Fruit fly (Drosophila melanogaster) whole organism, embryonic: ENCODE results near the gene Jhbp16.

Experiments
- B-H2 ChIP-seq: fragments of 200-800 bp; sonication (Bioruptor generic); optimal IDR thresholded peaks from 2 replicates; lab custom pipeline; 2018; ENCODE audit warnings: missing biosample characterization, mild to moderate bottlenecking, missing genetic modification characterization
- CG11723 ChIP-seq: fragments of 200-800 bp; sonication (Bioruptor generic); optimal IDR thresholded peaks from 2 replicates; lab custom pipeline; 2017; ENCODE audit warnings: missing biosample characterization, mild to moderate bottlenecking, missing genetic modification characterization
- CG12744 ChIP-seq: fragments of 200-800 bp; sonication (Bioruptor generic); optimal IDR thresholded peaks from 2 replicates; lab custom pipeline; 2016; ENCODE audit warnings: missing biosample characterization, missing genetic modification characterization
- CG13424 ChIP-seq: fragments of 200-800 bp; sonication (Bioruptor generic); optimal IDR thresholded peaks from 2 replicates; lab custom pipeline; 2019; ENCODE audit warnings: missing biosample characterization, mild to moderate bottlenecking, missing genetic modification characterization, moderate library complexity
- CG13624 ChIP-seq: fragments of 200-800 bp; sonication (Bioruptor generic); optimal IDR thresholded peaks from 2 replicates; lab custom pipeline; 2016; ENCODE audit warnings: missing biosample characterization, missing genetic modification characterization
- CG14965 ChIP-seq: fragments of 200-800 bp; sonication (Bioruptor generic); optimal IDR thresholded peaks from 2 replicates; lab custom pipeline; 2016; ENCODE audit warnings: missing biosample characterization, missing genetic modification characterization, borderline replicate concordance
- CG1529 ChIP-seq: fragments of 200-800 bp; sonication (Bioruptor generic); optimal IDR thresholded peaks from 3 replicates; lab custom pipeline; 2018; ENCODE audit warnings: missing biosample characterization, missing genetic modification characterization
- CG16863 ChIP-seq: fragments of 200-800 bp; sonication (Bioruptor generic); optimal IDR thresholded peaks from 3 replicates; lab custom pipeline; 2016; ENCODE audit warnings: missing biosample characterization, missing genetic modification characterization
- CG17385 ChIP-seq: fragments of 200-800 bp; sonication (Bioruptor generic); optimal IDR thresholded peaks from 3 replicates; lab custom pipeline; 2018; ENCODE audit warnings: missing biosample characterization, mild to moderate bottlenecking, missing genetic modification characterization
- CG1792 ChIP-seq: fragments of 200-800 bp; sonication (Bioruptor generic); optimal IDR thresholded peaks from 2 replicates; lab custom pipeline; 2016; ENCODE audit warnings: missing biosample characterization, missing genetic modification characterization
- CG18619 ChIP-seq: fragments of 200-800 bp; sonication (Bioruptor generic); optimal IDR thresholded peaks from 3 replicates; lab custom pipeline; 2017; ENCODE audit warnings: missing biosample characterization, mild to moderate bottlenecking, missing genetic modification characterization
- CG33213 ChIP-seq: fragments of 200-800 bp; sonication (Bioruptor generic); optimal IDR thresholded peaks from 3 replicates; lab custom pipeline; 2016; ENCODE audit warnings: missing biosample characterization, missing genetic modification characterization
- CG34376 ChIP-seq: fragments of 200-800 bp; sonication (Bioruptor generic); optimal IDR thresholded peaks from 2 replicates; lab custom pipeline; 2018; ENCODE audit warnings: missing biosample characterization, mild to moderate bottlenecking, missing genetic modification characterization
- CG3995 ChIP-seq: fragments of 200-800 bp; sonication (Bioruptor generic); optimal IDR thresholded peaks from 3 replicates; lab custom pipeline; 2016; ENCODE audit warnings: missing biosample characterization, missing genetic modification characterization
- CG43689 ChIP-seq: fragments of 200-800 bp; sonication (Bioruptor generic); IDR thresholded peaks from 2 replicates; pipeline ENCODE4 v1.3.6; 2022; ENCODE audit warnings: missing biosample characterization, missing genetic modification characterization
- CG4424 ChIP-seq: fragments of 200-800 bp; sonication (Bioruptor generic); optimal IDR thresholded peaks from 3 replicates; lab custom pipeline; 2016; ENCODE audit warnings: missing biosample characterization, missing genetic modification characterization
- CG6175 ChIP-seq: fragments of 200-800 bp; sonication (Bioruptor generic); IDR thresholded peaks from 3 replicates; pipeline ENCODE4 v1.3.6; 2022; ENCODE audit warnings: missing biosample characterization, missing genetic modification characterization
- CG7271 ChIP-seq: fragments of 200-800 bp; sonication (Bioruptor generic); optimal IDR thresholded peaks from 2 replicates; lab custom pipeline; 2018; ENCODE audit warnings: missing biosample characterization, mild to moderate bottlenecking, missing genetic modification characterization, moderate library complexity
- CG9876 ChIP-seq: fragments of 200-800 bp; sonication (Bioruptor generic); optimal IDR thresholded peaks from 2 replicates; lab custom pipeline; 2016; ENCODE audit warnings: missing biosample characterization, missing genetic modification characterization
- Chrac-16 ChIP-seq: fragments of 200-800 bp; sonication (Bioruptor generic); optimal IDR thresholded peaks from 3 replicates; lab custom pipeline; 2016; ENCODE audit warnings: missing biosample characterization, missing genetic modification characterization
- Dad ChIP-seq: fragments of 200-800 bp; sonication (Bioruptor generic); optimal IDR thresholded peaks from 3 replicates; lab custom pipeline; 2016; ENCODE audit warnings: missing biosample characterization, missing genetic modification characterization
- Dek ChIP-seq: fragments of 200-800 bp; sonication (Bioruptor generic); optimal IDR thresholded peaks from 3 replicates; lab custom pipeline; 2019; ENCODE audit warnings: missing biosample characterization, mild to moderate bottlenecking, missing genetic modification characterization, moderate library complexity
- Elba2 ChIP-seq: fragments of 200-800 bp; sonication (Bioruptor generic); optimal IDR thresholded peaks from 3 replicates; lab custom pipeline; 2016; ENCODE audit warnings: missing biosample characterization, missing genetic modification characterization
- Hmx ChIP-seq: fragments of 200-800 bp; sonication (Bioruptor generic); optimal IDR thresholded peaks from 2 replicates; lab custom pipeline; 2016; ENCODE audit warnings: missing biosample characterization, missing genetic modification characterization
- Hr39 ChIP-seq: fragments of >200 bp; optimal IDR thresholded peaks from 2 replicates; lab custom pipeline; 2017
- Lhr ChIP-seq: fragments of 200-800 bp; sonication (Bioruptor generic); optimal IDR thresholded peaks from 3 replicates; lab custom pipeline; 2017; ENCODE audit warnings: mild to moderate bottlenecking, missing biosample characterization, missing genetic modification reagents, missing genetic modification characterization
- Meics ChIP-seq: fragments of 200-800 bp; sonication (Bioruptor generic); optimal IDR thresholded peaks from 2 replicates; lab custom pipeline; 2017; ENCODE audit warnings: missing biosample characterization, mild to moderate bottlenecking, missing genetic modification characterization
- Mrtf ChIP-seq: fragments of 200-800 bp; sonication (Bioruptor generic); IDR thresholded peaks from 3 replicates; pipeline ENCODE4 v1.3.6; 2022; ENCODE audit warnings: missing biosample characterization, missing genetic modification characterization
- Nf-YA ChIP-seq: fragments of 200-800 bp; sonication (Bioruptor generic); IDR thresholded peaks from 2 replicates; pipeline ENCODE4 v1.3.6; 2022; ENCODE audit warnings: missing biosample characterization, missing genetic modification characterization
- Nf-YC ChIP-seq: fragments of 200-800 bp; optimal IDR thresholded peaks from 3 replicates; lab custom pipeline; 2019; ENCODE audit warnings: missing biosample characterization, mild to moderate bottlenecking, missing genetic modification characterization, moderate library complexity
- Ravus ChIP-seq: fragments of 200-800 bp; sonication (Bioruptor generic); IDR thresholded peaks from 2 replicates; pipeline ENCODE4 v1.3.6; 2022; ENCODE audit warnings: missing biosample characterization, missing genetic modification characterization
- Trl ChIP-seq, 3 experiments: fragments of >200 bp in 2 of 3; fragments of 200-800 bp in 1 of 3; sonication (Bioruptor generic) in 1 of 3; optimal IDR thresholded peaks; 2 replicates in 1 of 3; 3 replicates in 2 of 3; lab custom pipeline; 2016 to 2017; ENCODE audit warnings: missing biosample characterization in 1 of 3, missing genetic modification characterization in 1 of 3
- bsh ChIP-seq, 2 experiments: fragments of 200-800 bp; sonication (Bioruptor generic); optimal IDR thresholded peaks; 2 replicates each; lab custom pipeline; 2017 to 2018; ENCODE audit warnings: mild to moderate bottlenecking in 2 of 2, missing biosample characterization in 2 of 2, missing genetic modification characterization in 2 of 2, moderate library complexity in 1 of 2
- btn ChIP-seq: fragments of 200-800 bp; sonication (Bioruptor generic); optimal IDR thresholded peaks from 2 replicates; lab custom pipeline; 2016; ENCODE audit warnings: missing biosample characterization, missing genetic modification characterization
- inv ChIP-seq: fragments of 200-800 bp; sonication (Bioruptor generic); IDR thresholded peaks from 2 replicates; pipeline ENCODE4 v1.3.6; 2022; ENCODE audit warnings: missing biosample characterization, missing genetic modification characterization; ENCODE audit not compliant: partially characterized antibody
- kay ChIP-seq: fragments of 200-800 bp; sonication (Bioruptor generic); optimal IDR thresholded peaks from 2 replicates; lab custom pipeline; 2016; ENCODE audit warnings: missing biosample characterization, missing genetic modification characterization
- kni ChIP-seq: fragments of 200-800 bp; sonication (Bioruptor generic); optimal IDR thresholded peaks from 3 replicates; lab custom pipeline; 2017; ENCODE audit warnings: mild to moderate bottlenecking, missing biosample characterization, missing genetic modification reagents, missing genetic modification characterization
- lab ChIP-seq: fragments of 200-800 bp; sonication (Bioruptor generic); optimal IDR thresholded peaks from 3 replicates; lab custom pipeline; 2017; ENCODE audit warnings: missing biosample characterization, missing genetic modification characterization, mild to moderate bottlenecking, moderate library complexity, missing genetic modification reagents
- luna ChIP-seq: fragments of 200-800 bp; sonication (Bioruptor generic); optimal IDR thresholded peaks from 2 replicates; lab custom pipeline; 2016; ENCODE audit warnings: missing biosample characterization, missing genetic modification characterization
- nom ChIP-seq: fragments of 200-800 bp; sonication (Bioruptor generic); optimal IDR thresholded peaks from 2 replicates; lab custom pipeline; 2017; ENCODE audit warnings: missing biosample characterization, missing genetic modification characterization, mild to moderate bottlenecking, moderate library complexity, missing genetic modification reagents
- onecut ChIP-seq: fragments of 200-800 bp; sonication (Bioruptor generic); IDR thresholded peaks from 2 replicates; pipeline ENCODE4 v1.3.6; 2022; ENCODE audit warnings: missing biosample characterization, missing genetic modification characterization
- pb ChIP-seq: fragments of 200-800 bp; sonication (Bioruptor generic); optimal IDR thresholded peaks from 3 replicates; lab custom pipeline; 2016; ENCODE audit warnings: missing biosample characterization, missing genetic modification characterization
- peb ChIP-seq: fragments of 200-800 bp; sonication (Bioruptor generic); IDR thresholded peaks from 2 replicates; pipeline ENCODE4 v1.3.6; 2022; ENCODE audit warnings: missing biosample characterization, missing genetic modification characterization
- pros ChIP-seq: fragments of 200-800 bp; sonication (Bioruptor generic); optimal IDR thresholded peaks from 3 replicates; lab custom pipeline; 2019; ENCODE audit warnings: missing biosample characterization, mild to moderate bottlenecking, missing genetic modification characterization, moderate library complexity
- psq ChIP-seq: fragments of 200-800 bp; sonication (Bioruptor generic); optimal IDR thresholded peaks from 2 replicates; lab custom pipeline; 2017; ENCODE audit warnings: missing biosample characterization, missing genetic modification characterization
- sens ChIP-seq: fragments of 200-800 bp; sonication (Bioruptor generic); peaks from one replicate; lab custom pipeline; 2016; ENCODE audit warnings: missing biosample characterization, missing genetic modification characterization
- stc ChIP-seq: fragments of 200-800 bp; sonication (Bioruptor generic); IDR thresholded peaks from 2 replicates; pipeline ENCODE4 v1.3.6; 2022; ENCODE audit warnings: missing biosample characterization, missing genetic modification characterization
- tna ChIP-seq: fragments of 200-800 bp; sonication (Bioruptor generic); IDR thresholded peaks from 2 replicates; pipeline ENCODE4 v1.3.6; 2022; ENCODE audit warnings: missing biosample characterization, missing genetic modification characterization; ENCODE audit not compliant: partially characterized antibody
- ttk ChIP-seq: fragments of 200-800 bp; sonication (Bioruptor generic); IDR thresholded peaks from 2 replicates; pipeline ENCODE4 v2.1.2; 2022; ENCODE audit warnings: missing biosample characterization, missing genetic modification characterization
- unpg ChIP-seq: fragments of 200-800 bp; sonication (Bioruptor generic); optimal IDR thresholded peaks from 3 replicates; lab custom pipeline; 2018; ENCODE audit warnings: missing biosample characterization, mild to moderate bottlenecking, missing genetic modification characterization, moderate library complexity
- wdn ChIP-seq: fragments of 200-800 bp; sonication (Bioruptor generic); IDR thresholded peaks from 2 replicates; pipeline ENCODE4 v1.3.6; 2022; ENCODE audit warnings: missing biosample characterization, missing genetic modification characterization

Gene Jhbp16

DNA sequence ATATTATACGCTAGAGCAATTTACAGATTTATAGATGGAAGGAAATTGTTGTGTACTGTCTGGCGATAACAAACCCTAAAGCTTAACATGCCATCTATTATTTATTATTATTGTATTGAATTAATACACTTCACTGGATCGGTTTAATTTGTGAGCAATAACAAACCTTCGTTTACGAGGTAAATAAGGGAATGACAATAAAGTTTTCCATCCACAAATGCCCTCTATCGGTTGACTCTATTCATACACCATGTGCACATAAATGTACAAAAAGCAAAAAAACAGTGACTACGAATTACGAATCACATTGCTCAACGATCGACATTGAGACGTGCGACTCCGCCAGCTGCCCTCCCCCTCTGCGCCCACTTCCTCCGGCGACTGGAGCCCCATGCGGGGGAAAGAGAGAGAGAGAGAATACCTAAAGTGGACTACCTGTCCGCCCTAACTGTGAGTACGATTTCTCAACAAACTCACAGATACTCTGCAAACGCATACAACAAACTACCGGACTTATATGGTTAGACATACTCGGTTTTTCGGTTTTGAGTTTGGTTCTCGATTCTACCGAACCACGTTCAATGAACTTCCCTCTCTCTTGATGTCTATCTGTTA, 27.2 kb upstream of the Jhbp16 start (continued):
- peak; percentile 13 for TF ChIP-seq CG1529
- TF ChIP-seq Chrac-16 (GFP tag; lab: Kevin White, UChicago), result no peak
- no peak for TF ChIP-seq Hmx (GFP tag; lab: Kevin White, UChicago)
- TF ChIP-seq CG34376 (GFP tag; lab: Kevin White, UChicago), result no peak
- TF ChIP-seq ttk, result no peak
- TF ChIP-seq CG11723 (GFP tag; lab: Kevin White, UChicago), result peak; percentile 9
- TF ChIP-seq Elba2 (GFP tag; lab: Kevin White, UChicago), result no peak
- TF ChIP-seq CG16863 (GFP tag; lab: Kevin White, UChicago), result no peak
- no peak for TF ChIP-seq Nf-YA (GFP tag; lab: Robert Waterston, UW)
- no peak for TF ChIP-seq CG18619 (GFP tag; lab: Kevin White, UChicago)
- TF ChIP-seq CG12744 (GFP tag; lab: Kevin White, UChicago), result no peak
- no peak for TF ChIP-seq CG13624 (GFP tag; lab: Kevin White, UChicago)
- peak; percentile 30 for TF ChIP-seq lab (GFP tag; lab: Kevin White, UChicago)
- no peak for TF ChIP-seq CG14965 (GFP tag; lab: Kevin White, UChicago)
- no peak for TF ChIP-seq Lhr (GFP tag; lab: Kevin White, UChicago)
- TF ChIP-seq CG33213 (GFP tag; lab: Kevin White, UChicago), result no peak
- no peak for TF ChIP-seq nom (GFP tag; lab: Kevin White, UChicago)
- no peak for TF ChIP-seq Hr39
- TF ChIP-seq Dad (GFP tag; lab: Kevin White, UChicago), result no peak
- TF ChIP-seq onecut (GFP tag; lab: Robert Waterston, UW), result no peak
- TF ChIP-seq CG4424 (GFP tag; lab: Kevin White, UChicago), result no peak
- TF ChIP-seq pb (GFP tag; lab: Kevin White, UChicago), result no peak
- no peak for TF ChIP-seq luna (GFP tag; lab: Kevin White, UChicago)
- no peak for TF ChIP-seq B-H2 (GFP tag; lab: Kevin White, UChicago)
- TF ChIP-seq unpg (GFP tag; lab: Kevin White, UChicago), result peak; percentile 2
- peak; percentile 94 for TF ChIP-seq kni
- TF ChIP-seq Meics (GFP tag; lab: Kevin White, UChicago), result no peak
- peak; percentile 24 for TF ChIP-seq CG17385 (GFP tag; lab: Kevin White, UChicago)
- peak; percentile 29 for TF ChIP-seq Nf-YC (tag; lab: Kevin White, UChicago)
- no peak for TF ChIP-seq CG1792 (GFP tag; lab: Kevin White, UChicago)
- TF ChIP-seq kay (GFP tag; lab: Kevin White, UChicago), result peak; percentile 13
- no peak for TF ChIP-seq CG6175 (GFP tag; lab: Robert Waterston, UW)
- no peak for TF ChIP-seq Ravus
- no peak for TF ChIP-seq peb
- TF ChIP-seq CG43689 (GFP tag; lab: Robert Waterston, UW), result no peak
- no peak for TF ChIP-seq psq (GFP tag; lab: Kevin White, UChicago)
- TF ChIP-seq pros (GFP tag; lab: Kevin White, UChicago), result peak; percentile 57
- no peak for TF ChIP-seq CG13424
- no peak for TF ChIP-seq inv (GFP tag; lab: Robert Waterston, UW)
- TF ChIP-seq Dek, result no peak
- TF ChIP-seq wdn (GFP tag; lab: Robert Waterston, UW), result no peak
- TF ChIP-seq stc (GFP tag; lab: Robert Waterston, UW), result no peak
- no peak for TF ChIP-seq CG7271 (tag; lab: Kevin White, UChicago)
- no peak for TF ChIP-seq CG9876 (GFP tag; lab: Kevin White, UChicago)
- TF ChIP-seq tna (GFP tag; lab: Robert Waterston, UW), result no peak
- TF ChIP-seq Trl (optimal IDR thresholded peaks at IDR 0.05; lab: Kevin White, UChicago), result peak; percentile 40 to 46
- TF ChIP-seq Trl (GFP tag; optimal IDR thresholded peaks at IDR 0.05; lab: Kevin White, UChicago), result no peak
- TF ChIP-seq btn, result no peak
- TF ChIP-seq bsh (GFP tag; optimal IDR thresholded peaks at IDR 0.05; lab: Kevin White, UChicago), result peak in 1 of 2 experiments; percentile 7
- TF ChIP-seq sens, result peak; percentile 85
- TF ChIP-seq CG3995 (GFP tag; lab: Kevin White, UChicago), result peak; percentile 22
- TF ChIP-seq Mrtf (GFP tag; lab: Robert Waterston, UW), result no peak
